Fruit fly (Drosophila melanogaster): ENCODE results near the gene GCS1.

Gene GCS1

DNA sequence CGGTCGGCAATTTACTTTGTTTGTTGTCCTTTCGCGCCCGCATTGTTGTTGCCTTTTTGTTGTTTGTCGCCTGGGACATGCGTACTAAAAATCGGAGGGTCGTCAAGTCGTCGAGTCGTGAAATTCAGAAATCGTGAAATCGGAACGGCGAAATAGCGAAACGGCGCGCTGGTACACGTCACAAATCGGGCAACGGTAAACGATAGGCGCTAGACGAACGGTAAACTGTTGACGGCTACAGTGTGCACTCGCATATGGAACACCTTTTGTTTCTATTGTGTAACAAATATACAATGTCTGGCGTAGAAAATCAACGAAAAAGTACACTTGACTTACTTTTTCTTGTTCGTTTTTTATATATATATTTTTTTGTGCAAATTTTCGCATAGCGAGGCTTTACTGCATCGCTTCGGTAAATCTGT lies 36.2 kb upstream of the GCS1 start (continued):
- TF ChIP-seq CG12744 (GFP tag; optimal IDR thresholded peaks at IDR 0.05) (peak; percentile 1), repo (GFP tag; optimal IDR thresholded peaks at IDR 0.05) (no peak), slbo (GFP tag; IDR thresholded peaks at IDR 0.05) (peak; percentile 92), Poxn (GFP tag; IDR thresholded peaks at IDR 0.05) (peak; percentile 61; the same call in 1 of the 2 replicates), CG8089 (GFP tag; optimal IDR thresholded peaks at IDR 0.05) (no peak), CG12299 (tag; optimal IDR thresholded peaks at IDR 0.05) (peak; percentile 43), Fer3 (tag; optimal IDR thresholded peaks at IDR 0.05) (peak; percentile 77), CG10274 (GFP tag; optimal IDR thresholded peaks at IDR 0.05) (peak; percentile 21), CG4360 (GFP tag; IDR thresholded peaks at IDR 0.05) (no peak), CG10462 (GFP tag; optimal IDR thresholded peaks at IDR 0.05) (no peak), sens-2 (GFP tag; IDR thresholded peaks at IDR 0.05) (no peak), CG4820 (GFP tag; optimal IDR thresholded peaks at IDR 0.05) (peak; percentile 32), ato (GFP tag; IDR thresholded peaks at IDR 0.05; ENCODE audit: partially characterized antibody) (no peak), CG1603 (tag; optimal IDR thresholded peaks at IDR 0.05) (no peak), ssp (GFP tag; IDR thresholded peaks at IDR 0.05) (peak; percentile 66), Hmr (GFP tag; optimal IDR thresholded peaks at IDR 0.05) (peak; percentile 86), CG15011 (GFP tag; optimal IDR thresholded peaks at IDR 0.05) (peak; percentile 47), Lim3 (GFP tag; IDR thresholded peaks at IDR 0.05) (no peak), CG32532 (GFP tag; IDR thresholded peaks at IDR 0.05) (peak; percentile 90), CG7786 (GFP tag; optimal IDR thresholded peaks at IDR 0.05) (no peak), CG3407 (GFP tag; optimal IDR thresholded peaks at IDR 0.05) (no peak), CG9932 (GFP tag; IDR thresholded peaks at IDR 0.05) (peak; percentile 90), Lhr (GFP tag; optimal IDR thresholded peaks at IDR 0.05) (no peak), CG2116 (GFP tag; optimal IDR thresholded peaks at IDR 0.05) (no peak), peb (GFP tag; IDR thresholded peaks at IDR 0.05) (no peak), ttk (GFP tag; IDR thresholded peaks at IDR 0.05) (peak; percentile 51; the same call in 1 of the 2 replicates), lab (GFP tag; optimal IDR thresholded peaks at IDR 0.05) (peak; percentile 90), Hsf (GFP tag; optimal IDR thresholded peaks at IDR 0.05) (peak; percentile 61), prd (optimal IDR thresholded peaks at IDR 0.05) (no peak), prd (GFP tag; IDR thresholded peaks at IDR 0.05) (peak; percentile 84), BtbVII (GFP tag; optimal IDR thresholded peaks at IDR 0.05) (peak; percentile 73), zen2 (GFP tag; IDR thresholded peaks at IDR 0.05; ENCODE audit: partially characterized antibody) (no peak), nerfin-2 (GFP tag; IDR thresholded peaks at IDR 0.05; ENCODE audit: partially characterized antibody) (no peak), CG8388 (GFP tag; optimal IDR thresholded peaks at IDR 0.05) (no peak), al (GFP tag; IDR thresholded peaks at IDR 0.05) (peak; percentile 74), CG32772 (GFP tag; IDR thresholded peaks at IDR 0.05) (peak; percentile 62; the same call in 1 of the 2 replicates), ac (GFP tag; optimal IDR thresholded peaks at IDR 0.05) (no peak), Hey (tag; optimal IDR thresholded peaks at IDR 0.05) (no peak), pan (optimal IDR thresholded peaks at IDR 0.05) (no peak), pan (GFP tag; optimal IDR thresholded peaks at IDR 0.05 in 1 of 2, IDR thresholded peaks at IDR 0.05 in 1 of 2) (peak in 1 of 2 experiments; percentile 77), CG6765 (GFP tag; optimal IDR thresholded peaks at IDR 0.05) (peak; percentile 64), Fer1 (GFP tag; optimal IDR thresholded peaks at IDR 0.05) (peak; percentile 87), Adf1 (GFP tag; IDR thresholded peaks at IDR 0.05) (peak; percentile 41; the same call in 1 of the 2 replicates), CG10431 (GFP tag; optimal IDR thresholded peaks at IDR 0.05) (no peak), GATAe (GFP tag; conservative IDR thresholded peaks at IDR 0.05) (0 out of 2 replicates have a peak, but pooled peaks have one; percentile 21), Six4 (GFP tag; optimal IDR thresholded peaks at IDR 0.05) (no peak), CG13296 (GFP tag; optimal IDR thresholded peaks at IDR 0.05) (peak; percentile 76), zfh2 (GFP tag; optimal IDR thresholded peaks at IDR 0.05) (peak; percentile 49), CG7928 (GFP tag; optimal IDR thresholded peaks at IDR 0.05) (no peak), fd96Cb (tag; optimal IDR thresholded peaks at IDR 0.05) (peak; percentile 36), nau (GFP tag; optimal IDR thresholded peaks at IDR 0.05) (peak; percentile 27)
